Fruit fly (Drosophila melanogaster): Measurements from ENCODE around the gene CanA-14F.

DNA sequence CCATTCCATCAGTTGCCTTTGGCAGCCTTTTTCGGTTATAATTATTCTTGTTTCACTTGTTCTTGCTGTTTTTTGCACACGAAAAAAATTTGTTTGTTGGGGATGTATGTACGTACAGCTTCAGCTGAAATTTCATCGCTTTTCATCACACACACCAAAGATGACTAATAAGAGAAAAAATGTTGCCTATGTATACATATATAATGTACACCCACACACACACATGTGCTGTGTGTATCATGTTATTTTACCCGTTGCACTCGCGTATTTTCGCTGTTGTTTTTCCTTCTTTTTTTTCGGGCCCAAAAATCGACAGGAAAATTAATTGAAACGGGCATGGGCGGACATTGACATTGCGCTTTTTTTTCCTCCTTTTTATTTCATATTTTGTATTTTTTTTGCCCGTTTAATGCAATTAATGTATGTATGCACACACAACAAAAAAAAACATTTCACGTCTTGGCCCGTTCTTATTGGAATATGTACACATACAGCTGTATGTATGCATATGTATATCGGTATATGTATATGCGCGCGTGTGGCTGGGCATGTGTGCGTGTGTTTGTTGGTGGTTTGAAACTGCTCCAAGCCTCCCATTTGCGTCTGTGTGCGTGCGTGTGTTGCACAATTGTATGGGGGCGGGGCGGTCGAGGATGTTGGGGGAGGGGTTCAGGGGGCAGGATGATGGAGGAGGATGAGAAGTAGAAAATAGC is 638 bp downstream of the CanA-14F start:
- TF ChIP-seq psq (optimal IDR thresholded peaks at IDR 0.05): no peak
- TF ChIP-seq Myc (optimal IDR thresholded peaks at IDR 0.05): no peak
- TF ChIP-seq insv (optimal IDR thresholded peaks at IDR 0.05): no peak
- no peak for TF ChIP-seq Sin3A (optimal IDR thresholded peaks at IDR 0.05)
